Fruit fly (Drosophila melanogaster): ENCODE results near the gene CG12084.

Gene CG12084

dm6 chr3L:1536487-1537337 lies 40.3 kb upstream of the CG12084 start, which contains the start of the genes CG12091 and pns (continued):
- TF ChIP-seq zfh2 (GFP tag; optimal IDR thresholded peaks at IDR 0.05) (peak; percentile 48), slbo (GFP tag; IDR thresholded peaks at IDR 0.05) (peak; percentile 83)

dm6 chr3L:1533699-1534431 lies 37.4 kb upstream of the CG12084 start, which contains the start of gene Iml1:
Gene Iml1 (minus strand): TSS chr3L:1534034.
- TF ChIP-seq schlank (tag; optimal IDR thresholded peaks at IDR 0.05) (no peak), Lim3 (GFP tag; IDR thresholded peaks at IDR 0.05) (no peak), Gsc (GFP tag; IDR thresholded peaks at IDR 0.05) (no peak), Ets97D (GFP tag; optimal IDR thresholded peaks at IDR 0.05) (peak; percentile 27), CG6683 (GFP tag; optimal IDR thresholded peaks at IDR 0.05) (no peak), CTCF (GFP tag; optimal IDR thresholded peaks at IDR 0.05) (no peak), CG11085 (GFP tag; IDR thresholded peaks at IDR 0.05) (0 out of 2 replicates have a peak, but pooled peaks have one; percentile 20), toy (GFP tag; IDR thresholded peaks at IDR 0.05) (0 out of 2 replicates have a peak, but pooled peaks have one; percentile 14), Atf6 (GFP tag; IDR thresholded peaks at IDR 0.05) (peak; percentile 33; the same call in 1 of the 2 replicates), Rx (GFP tag; IDR thresholded peaks at IDR 0.05) (0 out of 2 replicates have a peak, but pooled peaks have one; percentile 14), CG10267 (tag; optimal IDR thresholded peaks at IDR 0.05) (peak; percentile 47), CG10209 (GFP tag; optimal IDR thresholded peaks at IDR 0.05) (no peak), CG42726 (GFP tag; IDR thresholded peaks at IDR 0.05; ENCODE audit: partially characterized antibody) (no peak), Myb (GFP tag; optimal IDR thresholded peaks at IDR 0.05) (peak; percentile 52), ab (GFP tag; optimal IDR thresholded peaks at IDR 0.05) (no peak), br (optimal IDR thresholded peaks at IDR 0.05) (no peak), fd3F (GFP tag; optimal IDR thresholded peaks at IDR 0.05) (peak; percentile 39), CG9797 (GFP tag; optimal IDR thresholded peaks at IDR 0.05) (peak; percentile 66), CG10321 (GFP tag; IDR thresholded peaks at IDR 0.05) (no peak), gsb (GFP tag; IDR thresholded peaks at IDR 0.05) (no peak), GATAe (GFP tag; conservative IDR thresholded peaks at IDR 0.05) (no peak), NK7.1 (GFP tag; optimal IDR thresholded peaks at IDR 0.05) (no peak), Oaz (GFP tag; IDR thresholded peaks at IDR 0.05) (no peak), CG12942 (GFP tag; optimal IDR thresholded peaks at IDR 0.05) (peak; percentile 31), Scr (GFP tag; IDR thresholded peaks at IDR 0.05; ENCODE audit: partially characterized antibody) (no peak), CG14441 (GFP tag; IDR thresholded peaks at IDR 0.05) (peak; percentile 60), slbo (GFP tag; IDR thresholded peaks at IDR 0.05) (peak; percentile 77), CoRest (tag; optimal IDR thresholded peaks at IDR 0.05) (no peak), CG9215 (GFP tag; IDR thresholded peaks at IDR 0.05) (peak; percentile 45), CG12659 (GFP tag; optimal IDR thresholded peaks at IDR 0.05) (peak; percentile 30), Dref (GFP tag; IDR thresholded peaks at IDR 0.05) (no peak), stc (GFP tag; IDR thresholded peaks at IDR 0.05) (no peak), so (GFP tag; IDR thresholded peaks at IDR 0.05) (no peak), Antp (GFP tag; optimal IDR thresholded peaks at IDR 0.05) (peak; percentile 40), tin (GFP tag; optimal IDR thresholded peaks at IDR 0.05) (peak; percentile 28), wdn (GFP tag; IDR thresholded peaks at IDR 0.05) (no peak), ttk (GFP tag; IDR thresholded peaks at IDR 0.05) (0 out of 2 replicates have a peak, but pooled peaks have one; percentile 23), CG14710 (tag; optimal IDR thresholded peaks at IDR 0.05) (peak; percentile 50), CG2889 (GFP tag; IDR thresholded peaks at IDR 0.05) (0 out of 3 replicates have a peak, but pooled peaks have one; percentile 12), fd96Cb (tag; optimal IDR thresholded peaks at IDR 0.05) (peak; percentile 6), Sox100B (GFP tag; optimal IDR thresholded peaks at IDR 0.05) (no peak), Dek (tag; optimal IDR thresholded peaks at IDR 0.05) (no peak), Ets65A (GFP tag) (peak; percentile 92), lab (GFP tag; optimal IDR thresholded peaks at IDR 0.05) (no peak), phol (tag; optimal IDR thresholded peaks at IDR 0.05) (peak; percentile 52), CG2202 (tag; optimal IDR thresholded peaks at IDR 0.05) (no peak)
